Worm (Caenorhabditis elegans) whole organism, L3 larva: ENCODE results near the gene T28C12.15.

Experiments used
- R02D3.7 ChIP-seq: fragments of 150-350 bp; optimal IDR thresholded peaks from 2 replicates; lab custom pipeline; 2014; ENCODE audit warnings: missing biosample characterization, missing genetic modification characterization
- aly-2 ChIP-seq: fragments of 150-350 bp; optimal IDR thresholded peaks from 2 replicates; lab custom pipeline; 2014; ENCODE audit warnings: missing biosample characterization, missing genetic modification characterization
- ama-1 ChIP-seq: fragments of 150-350 bp; optimal IDR thresholded peaks from 2 replicates; lab custom pipeline; 2018
- ceh-16 ChIP-seq: sonication (generic microtip); optimal IDR thresholded peaks from 2 replicates; lab custom pipeline; 2017; ENCODE audit warnings: missing biosample characterization, missing genetic modification characterization
- ceh-28 ChIP-seq: fragments of 150-350 bp; optimal IDR thresholded peaks from 2 replicates; lab custom pipeline; 2014; ENCODE audit warnings: missing biosample characterization, missing genetic modification reagents, missing genetic modification characterization
- ceh-82 ChIP-seq: fragments of 150-350 bp; optimal IDR thresholded peaks from 2 replicates; lab custom pipeline; 2014; ENCODE audit warnings: missing biosample characterization, missing genetic modification characterization
- ceh-9 ChIP-seq: sonication (generic microtip); optimal IDR thresholded peaks from 2 replicates; lab custom pipeline; 2018; ENCODE audit warnings: missing biosample characterization, missing genetic modification characterization
- daf-12 ChIP-seq: fragments of 150-350 bp; optimal IDR thresholded peaks from 2 replicates; lab custom pipeline; 2014; ENCODE audit warnings: missing biosample characterization, missing genetic modification reagents, missing genetic modification characterization
- egl-27 ChIP-seq: sonication (generic microtip); optimal IDR thresholded peaks from 4 replicates; lab custom pipeline; 2017; ENCODE audit warnings: missing biosample characterization, missing genetic modification reagents, missing genetic modification characterization
- egl-5 ChIP-seq: fragments of 150-350 bp; optimal IDR thresholded peaks from 2 replicates; lab custom pipeline; 2017; ENCODE audit warnings: missing biosample characterization, missing genetic modification reagents, missing genetic modification characterization, inconsistent platforms
- elt-1 ChIP-seq: fragments of 150-350 bp; optimal IDR thresholded peaks from 2 replicates; lab custom pipeline; 2014; ENCODE audit warnings: missing biosample characterization, missing genetic modification characterization
- elt-2 ChIP-seq: sonication (generic microtip); optimal IDR thresholded peaks from 2 replicates; lab custom pipeline; 2016; ENCODE audit warnings: missing genetic modification reagents, mild to moderate bottlenecking, missing genetic modification characterization, missing compliant biosample characterization
- elt-3 ChIP-seq, 3 experiments: fragments of 150-350 bp in 1 of 3; sonication (generic microtip) in 2 of 3; optimal IDR thresholded peaks; 2 replicates in 2 of 3; 4 replicates in 1 of 3; lab custom pipeline; 2014 to 2017; ENCODE audit warnings: missing biosample characterization in 3 of 3, missing genetic modification characterization in 3 of 3
- eor-1 ChIP-seq, 2 experiments: fragments of 150-350 bp; optimal IDR thresholded peaks; 2 replicates each; lab custom pipeline; 2014 to 2018; ENCODE audit warnings: missing biosample characterization in 2 of 2, missing genetic modification characterization in 2 of 2
- hmg-11 ChIP-seq: sonication (generic microtip); optimal IDR thresholded peaks from 2 replicates; lab custom pipeline; 2016; ENCODE audit warnings: missing genetic modification characterization, missing compliant biosample characterization
- jun-1 ChIP-seq: fragments of 150-350 bp; optimal IDR thresholded peaks from 2 replicates; lab custom pipeline; 2014; ENCODE audit warnings: missing biosample characterization, missing genetic modification reagents, missing genetic modification characterization
- lin-15B ChIP-seq: fragments of 150-350 bp; optimal IDR thresholded peaks from 2 replicates; lab custom pipeline; 2014; ENCODE audit warnings: missing biosample characterization, missing genetic modification characterization
- lin-39 ChIP-seq: fragments of 150-350 bp; optimal IDR thresholded peaks from 2 replicates; lab custom pipeline; 2018; ENCODE audit warnings: missing biosample characterization, missing genetic modification reagents, missing genetic modification characterization
- lsy-12 ChIP-seq: sonication (generic microtip); optimal IDR thresholded peaks from 2 replicates; lab custom pipeline; 2016; ENCODE audit warnings: mild to moderate bottlenecking, missing genetic modification characterization, missing compliant biosample characterization
- mdl-1 ChIP-seq: fragments of 150-350 bp; optimal IDR thresholded peaks from 2 replicates; lab custom pipeline; 2014; ENCODE audit warnings: missing biosample characterization, missing genetic modification characterization
- mml-1 ChIP-seq: fragments of 150-350 bp; sonication (generic microtip); optimal IDR thresholded peaks from 3 replicates; lab custom pipeline; 2014; ENCODE audit warnings: missing biosample characterization, missing genetic modification characterization
- nhr-11 ChIP-seq: fragments of 150-350 bp; optimal IDR thresholded peaks from 2 replicates; lab custom pipeline; 2014; ENCODE audit warnings: missing biosample characterization, missing genetic modification characterization
- nhr-12 ChIP-seq: fragments of 150-350 bp; optimal IDR thresholded peaks from 2 replicates; lab custom pipeline; 2014; ENCODE audit warnings: missing biosample characterization, missing genetic modification characterization
- nhr-23 ChIP-seq: fragments of 150-350 bp; optimal IDR thresholded peaks from 2 replicates; lab custom pipeline; 2014; ENCODE audit warnings: missing biosample characterization, missing genetic modification reagents, missing genetic modification characterization
- nhr-237 ChIP-seq: fragments of 150-350 bp; optimal IDR thresholded peaks from 2 replicates; lab custom pipeline; 2014; ENCODE audit warnings: missing biosample characterization, missing genetic modification characterization
- nhr-25 ChIP-seq: sonication (generic microtip); optimal IDR thresholded peaks from 2 replicates; lab custom pipeline; 2017; ENCODE audit warnings: missing biosample characterization, missing genetic modification characterization
- nhr-28 ChIP-seq: fragments of 150-350 bp; optimal IDR thresholded peaks from 2 replicates; lab custom pipeline; 2014; ENCODE audit warnings: missing biosample characterization, missing genetic modification characterization
- nhr-43 ChIP-seq: sonication (generic microtip); optimal IDR thresholded peaks from 2 replicates; lab custom pipeline; 2016; ENCODE audit warnings: mild to moderate bottlenecking, missing genetic modification characterization, missing compliant biosample characterization; ENCODE audit not compliant: poor library complexity, severe bottlenecking
- nhr-76 ChIP-seq: fragments of 150-350 bp; sonication (generic microtip); optimal IDR thresholded peaks from 5 replicates; lab custom pipeline; 2014; ENCODE audit warnings: missing biosample characterization, missing genetic modification characterization
- nhr-77 ChIP-seq: fragments of 150-350 bp; optimal IDR thresholded peaks from 2 replicates; lab custom pipeline; 2014; ENCODE audit warnings: missing biosample characterization, missing genetic modification characterization
- pqm-1 ChIP-seq: fragments of 150-350 bp; optimal IDR thresholded peaks from 2 replicates; lab custom pipeline; 2017; ENCODE audit warnings: missing biosample characterization, missing genetic modification characterization, inconsistent platforms
- sea-2 ChIP-seq: fragments of 150-350 bp; sonication (generic microtip); optimal IDR thresholded peaks from 4 replicates; lab custom pipeline; 2014; ENCODE audit warnings: missing biosample characterization, missing genetic modification reagents, missing genetic modification characterization
- skn-1 ChIP-seq: fragments of 150-350 bp; optimal IDR thresholded peaks from 2 replicates; lab custom pipeline; 2014; ENCODE audit warnings: missing biosample characterization, missing genetic modification characterization
- snpc-4 ChIP-seq: fragments of 150-350 bp; optimal IDR thresholded peaks from 2 replicates; lab custom pipeline; 2014; ENCODE audit warnings: missing biosample characterization, missing genetic modification characterization
- tbx-2 ChIP-seq: sonication (generic microtip); optimal IDR thresholded peaks from 2 replicates; lab custom pipeline; 2016; ENCODE audit warnings: mild to moderate bottlenecking, missing genetic modification characterization, missing compliant biosample characterization
- unc-39 ChIP-seq: sonication (generic microtip); optimal IDR thresholded peaks from 4 replicates; lab custom pipeline; 2017; ENCODE audit warnings: missing biosample characterization, missing genetic modification characterization
- unc-62 ChIP-seq: fragments of 150-350 bp; sonication (generic microtip); optimal IDR thresholded peaks from 4 replicates; lab custom pipeline; 2014; ENCODE audit warnings: missing biosample characterization, missing genetic modification reagents, missing genetic modification characterization
- zag-1 ChIP-seq: fragments of 150-350 bp; optimal IDR thresholded peaks from 2 replicates; lab custom pipeline; 2014; ENCODE audit warnings: missing biosample characterization, missing genetic modification characterization
- ztf-11 ChIP-seq: fragments of 150-350 bp; optimal IDR thresholded peaks from 2 replicates; lab custom pipeline; 2014; ENCODE audit warnings: missing biosample characterization, missing genetic modification characterization
- ztf-4 ChIP-seq: fragments of 150-350 bp; optimal IDR thresholded peaks from 2 replicates; lab custom pipeline; 2014; ENCODE audit warnings: missing biosample characterization, missing genetic modification characterization

T28C12.15 gene

ce11 chrV:6278117-6279081, 43.2 kb downstream of the T28C12.15 start, which contains the start of gene fil-2:
fil-2 (plus strand) TSS chrV:6279031.
- TF ChIP-seq lin-39 (tag; lab: Kevin White, UChicago) (no peak), mml-1 (tag; lab: Kevin White, UChicago) (no peak), nhr-25 (tag; lab: Kevin White, UChicago) (no peak), elt-1 (tag; lab: Kevin White, UChicago) (no peak), nhr-11 (tag; lab: Kevin White, UChicago) (no peak), nhr-43 (tag; lab: Kevin White, UChicago) (peak; percentile 75), mdl-1 (tag; lab: Kevin White, UChicago) (no peak), elt-2 (tag; lab: Kevin White, UChicago) (peak; percentile 51), sea-2 (GFP tag; lab: Kevin White, UChicago) (no peak), nhr-12 (tag; lab: Kevin White, UChicago) (no peak), egl-27 (tag; lab: Kevin White, UChicago) (no peak), lsy-12 (tag; lab: Kevin White, UChicago) (peak; percentile 6), hmg-11 (tag; lab: Kevin White, UChicago) (no peak), nhr-28 (peak; percentile 46), unc-39 (no peak), pqm-1 (tag; lab: Kevin White, UChicago) (peak; percentile 6), egl-5 (no peak), elt-3 (tag; optimal IDR thresholded peaks at IDR 0.05; lab: Kevin White, UChicago) (no peak), ztf-11 (tag; lab: Kevin White, UChicago) (no peak)

ce11 chrV:6277178-6277834, 44.3 kb downstream of the T28C12.15 start:
- peak; percentile 20 for TF ChIP-seq jun-1 (tag; lab: Kevin White, UChicago)
- TF ChIP-seq nhr-76 (tag; lab: Kevin White, UChicago), result no peak
- TF ChIP-seq mml-1 (tag; lab: Kevin White, UChicago), result no peak
- TF ChIP-seq nhr-43 (tag; lab: Kevin White, UChicago), result peak; percentile 21
- no peak for TF ChIP-seq skn-1 (tag; lab: Kevin White, UChicago)
- no peak for TF ChIP-seq tbx-2
- no peak for TF ChIP-seq eor-1 (tag; optimal IDR thresholded peaks at IDR 0.05; lab: Kevin White, UChicago)
- no peak for TF ChIP-seq nhr-237 (tag; lab: Kevin White, UChicago)
- TF ChIP-seq mdl-1 (tag; lab: Kevin White, UChicago), result no peak
- no peak for TF ChIP-seq egl-5
- TF ChIP-seq unc-39, result no peak
- TF ChIP-seq ceh-16 (tag; lab: Kevin White, UChicago), result no peak
- TF ChIP-seq ceh-28, result no peak
- no peak for TF ChIP-seq sea-2 (GFP tag; lab: Kevin White, UChicago)
- TF ChIP-seq nhr-77 (tag; lab: Kevin White, UChicago), result no peak
- no peak for TF ChIP-seq pqm-1 (tag; lab: Kevin White, UChicago)
- TF ChIP-seq daf-12 (tag; lab: Kevin White, UChicago), result no peak
- TF ChIP-seq elt-3 (tag; optimal IDR thresholded peaks at IDR 0.05; lab: Kevin White, UChicago), result no peak
- TF ChIP-seq nhr-23, result no peak
- no peak for TF ChIP-seq R02D3.7 (tag; lab: Kevin White, UChicago)
- TF ChIP-seq ceh-9 (tag; lab: Kevin White, UChicago), result no peak
- TF ChIP-seq ama-1 (lab: Kevin White, UChicago), result peak; percentile 2
- TF ChIP-seq nhr-25 (tag; lab: Kevin White, UChicago), result peak; percentile 41
- TF ChIP-seq nhr-11 (tag; lab: Kevin White, UChicago), result no peak
- no peak for TF ChIP-seq zag-1 (tag; lab: Kevin White, UChicago)
- no peak for TF ChIP-seq unc-62 (GFP tag; lab: Kevin White, UChicago)
- TF ChIP-seq ceh-82, result no peak
- no peak for TF ChIP-seq ztf-11 (tag; lab: Kevin White, UChicago)
- TF ChIP-seq, all 47 proteins: peak for 4

ce11 chrV:6276205-6276604, 45.4 kb downstream of the T28C12.15 start, which contains the start of gene F31F7.1:
F31F7.1 (plus strand) TSS chrV:6276439.
- TF ChIP-seq hmg-11 (tag; lab: Kevin White, UChicago) (no peak), lsy-12 (tag; lab: Kevin White, UChicago) (peak; percentile 32), ceh-9 (tag; lab: Kevin White, UChicago) (no peak), lin-15B (tag; lab: Kevin White, UChicago) (no peak), unc-62 (GFP tag; lab: Kevin White, UChicago) (no peak), nhr-237 (tag; lab: Kevin White, UChicago) (no peak), aly-2 (no peak), sea-2 (GFP tag; lab: Kevin White, UChicago) (no peak), ceh-82 (no peak), ceh-16 (tag; lab: Kevin White, UChicago) (no peak), ama-1 (lab: Kevin White, UChicago) (peak; percentile 86), snpc-4 (tag; lab: Kevin White, UChicago) (no peak), elt-3 (tag; optimal IDR thresholded peaks at IDR 0.05; lab: Kevin White, UChicago) (peak in 1 of 3 experiments; percentile 75), mml-1 (tag; lab: Kevin White, UChicago) (no peak), ceh-28 (peak; percentile 22), daf-12 (tag; lab: Kevin White, UChicago) (no peak), elt-2 (tag; lab: Kevin White, UChicago) (peak; percentile 99), nhr-12 (tag; lab: Kevin White, UChicago) (no peak), ztf-11 (tag; lab: Kevin White, UChicago) (no peak), jun-1 (tag; lab: Kevin White, UChicago) (peak; percentile 80), nhr-25 (tag; lab: Kevin White, UChicago) (peak; percentile 72), pqm-1 (tag; lab: Kevin White, UChicago) (peak; percentile 96), nhr-76 (tag; lab: Kevin White, UChicago) (no peak), mdl-1 (tag; lab: Kevin White, UChicago) (no peak), tbx-2 (no peak), lin-39 (tag; lab: Kevin White, UChicago) (no peak), ztf-4 (tag; lab: Kevin White, UChicago) (no peak), unc-39 (no peak), elt-1 (tag; lab: Kevin White, UChicago) (no peak)
